Worm (Caenorhabditis elegans) whole organism, L3 larva: ENCODE measurements around the gene C46C2.3.
A peak's percentile ranks its signal among the peaks of the same experiment; 100 is the strongest.

Experiments used
- ZK546.5 ChIP-seq: sonication (generic microtip); optimal IDR thresholded peaks from 2 replicates; lab custom pipeline; 2017; ENCODE audit warnings: missing biosample characterization, missing genetic modification characterization
- aly-2 ChIP-seq: fragments of 150-350 bp; optimal IDR thresholded peaks from 2 replicates; lab custom pipeline; 2014; ENCODE audit warnings: missing biosample characterization, missing genetic modification characterization
- ama-1 ChIP-seq: fragments of 150-350 bp; optimal IDR thresholded peaks from 2 replicates; lab custom pipeline; 2018
- ceh-16 ChIP-seq: sonication (generic microtip); optimal IDR thresholded peaks from 2 replicates; lab custom pipeline; 2017; ENCODE audit warnings: missing biosample characterization, missing genetic modification characterization
- ceh-28 ChIP-seq: fragments of 150-350 bp; optimal IDR thresholded peaks from 2 replicates; lab custom pipeline; 2014; ENCODE audit warnings: missing biosample characterization, missing genetic modification reagents, missing genetic modification characterization
- ceh-9 ChIP-seq: sonication (generic microtip); optimal IDR thresholded peaks from 2 replicates; lab custom pipeline; 2018; ENCODE audit warnings: missing biosample characterization, missing genetic modification characterization
- daf-12 ChIP-seq: fragments of 150-350 bp; optimal IDR thresholded peaks from 2 replicates; lab custom pipeline; 2014; ENCODE audit warnings: missing biosample characterization, missing genetic modification reagents, missing genetic modification characterization
- egl-5 ChIP-seq: fragments of 150-350 bp; optimal IDR thresholded peaks from 2 replicates; lab custom pipeline; 2017; ENCODE audit warnings: missing biosample characterization, missing genetic modification reagents, missing genetic modification characterization, inconsistent platforms
- elt-1 ChIP-seq: fragments of 150-350 bp; optimal IDR thresholded peaks from 2 replicates; lab custom pipeline; 2014; ENCODE audit warnings: missing biosample characterization, missing genetic modification characterization
- elt-2 ChIP-seq: sonication (generic microtip); optimal IDR thresholded peaks from 2 replicates; lab custom pipeline; 2016; ENCODE audit warnings: missing genetic modification reagents, mild to moderate bottlenecking, missing genetic modification characterization, missing compliant biosample characterization
- elt-3 ChIP-seq, 3 experiments: fragments of 150-350 bp in 1 of 3; sonication (generic microtip) in 2 of 3; optimal IDR thresholded peaks; 2 replicates in 2 of 3; 4 replicates in 1 of 3; lab custom pipeline; 2014 to 2017; ENCODE audit warnings: missing biosample characterization in 3 of 3, missing genetic modification characterization in 3 of 3
- eor-1 ChIP-seq, 2 experiments: fragments of 150-350 bp; optimal IDR thresholded peaks; 2 replicates each; lab custom pipeline; 2014 to 2018; ENCODE audit warnings: missing biosample characterization in 2 of 2, missing genetic modification characterization in 2 of 2
- fkh-2 ChIP-seq: fragments of 150-350 bp; optimal IDR thresholded peaks from 2 replicates; lab custom pipeline; 2014; ENCODE audit warnings: missing biosample characterization, missing genetic modification reagents, missing genetic modification characterization
- fos-1 ChIP-seq: fragments of 150-350 bp; optimal IDR thresholded peaks from 2 replicates; lab custom pipeline; 2014; ENCODE audit warnings: missing biosample characterization, missing genetic modification characterization
- hmg-11 ChIP-seq: sonication (generic microtip); optimal IDR thresholded peaks from 2 replicates; lab custom pipeline; 2016; ENCODE audit warnings: missing genetic modification characterization, missing compliant biosample characterization
- mdl-1 ChIP-seq: fragments of 150-350 bp; optimal IDR thresholded peaks from 2 replicates; lab custom pipeline; 2014; ENCODE audit warnings: missing biosample characterization, missing genetic modification characterization
- mml-1 ChIP-seq: fragments of 150-350 bp; sonication (generic microtip); optimal IDR thresholded peaks from 3 replicates; lab custom pipeline; 2014; ENCODE audit warnings: missing biosample characterization, missing genetic modification characterization
- nfya-1 ChIP-seq: sonication (generic microtip); optimal IDR thresholded peaks from 2 replicates; lab custom pipeline; 2017; ENCODE audit warnings: missing genetic modification characterization, mild to moderate bottlenecking, missing compliant biosample characterization, antibody characterized with exemption, moderate library complexity; ENCODE audit not compliant: insufficient read depth
- nhr-11 ChIP-seq: fragments of 150-350 bp; optimal IDR thresholded peaks from 2 replicates; lab custom pipeline; 2014; ENCODE audit warnings: missing biosample characterization, missing genetic modification characterization
- nhr-237 ChIP-seq: fragments of 150-350 bp; optimal IDR thresholded peaks from 2 replicates; lab custom pipeline; 2014; ENCODE audit warnings: missing biosample characterization, missing genetic modification characterization
- nhr-25 ChIP-seq: sonication (generic microtip); optimal IDR thresholded peaks from 2 replicates; lab custom pipeline; 2017; ENCODE audit warnings: missing biosample characterization, missing genetic modification characterization
- nhr-28 ChIP-seq: fragments of 150-350 bp; optimal IDR thresholded peaks from 2 replicates; lab custom pipeline; 2014; ENCODE audit warnings: missing biosample characterization, missing genetic modification characterization
- nhr-43 ChIP-seq: sonication (generic microtip); optimal IDR thresholded peaks from 2 replicates; lab custom pipeline; 2016; ENCODE audit warnings: mild to moderate bottlenecking, missing genetic modification characterization, missing compliant biosample characterization; ENCODE audit not compliant: poor library complexity, severe bottlenecking
- nhr-67 ChIP-seq: fragments of 150-350 bp; optimal IDR thresholded peaks from 2 replicates; lab custom pipeline; 2014; ENCODE audit warnings: missing biosample characterization, missing genetic modification characterization
- nhr-76 ChIP-seq: fragments of 150-350 bp; sonication (generic microtip); optimal IDR thresholded peaks from 5 replicates; lab custom pipeline; 2014; ENCODE audit warnings: missing biosample characterization, missing genetic modification characterization
- pha-4 ChIP-seq: fragments of 150-350 bp; optimal IDR thresholded peaks from 2 replicates; lab custom pipeline; 2014; ENCODE audit warnings: missing biosample characterization, missing genetic modification reagents, missing genetic modification characterization
- skn-1 ChIP-seq: fragments of 150-350 bp; optimal IDR thresholded peaks from 2 replicates; lab custom pipeline; 2014; ENCODE audit warnings: missing biosample characterization, missing genetic modification characterization
- snpc-4 ChIP-seq: fragments of 150-350 bp; optimal IDR thresholded peaks from 2 replicates; lab custom pipeline; 2014; ENCODE audit warnings: missing biosample characterization, missing genetic modification characterization
- tbx-2 ChIP-seq: sonication (generic microtip); optimal IDR thresholded peaks from 2 replicates; lab custom pipeline; 2016; ENCODE audit warnings: mild to moderate bottlenecking, missing genetic modification characterization, missing compliant biosample characterization
- unc-39 ChIP-seq: sonication (generic microtip); optimal IDR thresholded peaks from 4 replicates; lab custom pipeline; 2017; ENCODE audit warnings: missing biosample characterization, missing genetic modification characterization
- zag-1 ChIP-seq: fragments of 150-350 bp; optimal IDR thresholded peaks from 2 replicates; lab custom pipeline; 2014; ENCODE audit warnings: missing biosample characterization, missing genetic modification characterization
- ztf-11 ChIP-seq: fragments of 150-350 bp; optimal IDR thresholded peaks from 2 replicates; lab custom pipeline; 2014; ENCODE audit warnings: missing biosample characterization, missing genetic modification characterization
- ztf-4 ChIP-seq: fragments of 150-350 bp; optimal IDR thresholded peaks from 2 replicates; lab custom pipeline; 2014; ENCODE audit warnings: missing biosample characterization, missing genetic modification characterization

Gene C46C2.3

ce11 chrIV:9199148-9199938 is 25.6 kb upstream of the C46C2.3 start:
- peak; percentile 53 for TF ChIP-seq ama-1 (lab: Kevin White, UChicago)
- TF ChIP-seq nhr-28 (tag; lab: Kevin White, UChicago): no peak
- peak; percentile 7 for TF ChIP-seq elt-2 (tag; lab: Kevin White, UChicago)

- TF ChIP-seq egl-5 (tag; lab: Kevin White, UChicago) (no peak), ztf-11 (tag; lab: Kevin White, UChicago) (no peak), nhr-28 (tag; lab: Kevin White, UChicago) (no peak), mdl-1 (no peak), nhr-237 (tag; lab: Kevin White, UChicago) (no peak), ceh-9 (tag; lab: Kevin White, UChicago) (no peak), nhr-11 (tag; lab: Kevin White, UChicago) (no peak), unc-39 (tag; lab: Kevin White, UChicago) (no peak), zag-1 (no peak), ZK546.5 (tag; lab: Kevin White, UChicago) (no peak), ceh-28 (tag; lab: Kevin White, UChicago) (no peak), nhr-76 (tag; lab: Kevin White, UChicago) (no peak), fos-1 (tag; lab: Kevin White, UChicago) (no peak), eor-1 (tag; optimal IDR thresholded peaks at IDR 0.05; lab: Kevin White, UChicago) (no peak), nhr-67 (tag; lab: Kevin White, UChicago) (no peak), ceh-16 (tag; lab: Kevin White, UChicago) (no peak), aly-2 (tag; lab: Kevin White, UChicago) (no peak), elt-3 (tag; optimal IDR thresholded peaks at IDR 0.05; lab: Kevin White, UChicago) (no peak), nfya-1 (no peak)
Observed at ce11 chrIV:9199939-9200202, 25.1 kb upstream of the C46C2.3 start, which contains the start of gene wnk-1. Gene wnk-1, plus strand, starts transcription at chrIV:9200103.

ce11 chrIV:9210841-9211240 is 14.1 kb upstream of the C46C2.3 start:
- TF ChIP-seq nhr-25 (tag; lab: Kevin White, UChicago) (no peak), nhr-43 (tag; lab: Kevin White, UChicago) (no peak), skn-1 (no peak), nhr-67 (tag; lab: Kevin White, UChicago) (no peak), nfya-1 (no peak), aly-2 (tag; lab: Kevin White, UChicago) (no peak), ceh-16 (tag; lab: Kevin White, UChicago) (no peak), elt-3 (tag; optimal IDR thresholded peaks at IDR 0.05; lab: Kevin White, UChicago) (no peak), daf-12 (tag; lab: Kevin White, UChicago) (no peak), ZK546.5 (tag; lab: Kevin White, UChicago) (no peak), mml-1 (no peak), fos-1 (tag; lab: Kevin White, UChicago) (no peak), mdl-1 (no peak), fkh-2 (no peak), elt-1 (tag; lab: Kevin White, UChicago) (no peak), elt-2 (tag; lab: Kevin White, UChicago) (no peak), unc-39 (tag; lab: Kevin White, UChicago) (no peak)

ce11 chrIV:9212121-9212520 is 12.8 kb upstream of the C46C2.3 start, which contains the start of gene C46C2.6:
Gene C46C2.6, plus strand, starts transcription at chrIV:9212421.
- TF ChIP-seq ztf-4 (tag; lab: Kevin White, UChicago): no peak
- TF ChIP-seq aly-2 (tag; lab: Kevin White, UChicago): peak; percentile 40
- TF ChIP-seq ceh-28 (tag; lab: Kevin White, UChicago): no peak
- TF ChIP-seq elt-1 (tag; lab: Kevin White, UChicago): no peak
- TF ChIP-seq pha-4 (tag; lab: Kevin White, UChicago): peak; percentile 18

- no peak for TF ChIP-seq ZK546.5 (tag; lab: Kevin White, UChicago)
- no peak for TF ChIP-seq eor-1 (tag; optimal IDR thresholded peaks at IDR 0.05; lab: Kevin White, UChicago)
- TF ChIP-seq ceh-16 (tag; lab: Kevin White, UChicago): no peak
- no peak for TF ChIP-seq tbx-2 (tag; lab: Kevin White, UChicago)
- no peak for TF ChIP-seq snpc-4
- no peak for TF ChIP-seq hmg-11 (tag; lab: Kevin White, UChicago)
- TF ChIP-seq pha-4 (tag; lab: Kevin White, UChicago): no peak
- TF ChIP-seq fos-1 (tag; lab: Kevin White, UChicago): no peak
Observed at ce11 chrIV:9214823-9215222, 10.1 kb upstream of the C46C2.3 start.
